Fruit fly (Drosophila melanogaster) whole organism, embryonic: ENCODE measurements around the gene Rad60.

Experiments used
- Adf1 ChIP-seq: fragments of 200-800 bp; sonication (Bioruptor generic); IDR thresholded peaks from 2 replicates; pipeline ENCODE4 v1.3.6; 2022; ENCODE audit warnings: missing biosample characterization, missing genetic modification characterization
- Antp ChIP-seq: fragments of 200-800 bp; sonication (Bioruptor generic); optimal IDR thresholded peaks from 3 replicates; lab custom pipeline; 2016; ENCODE audit warnings: missing biosample characterization, missing genetic modification characterization
- Atf-2 ChIP-seq: fragments of 200-800 bp; sonication (Bioruptor generic); optimal IDR thresholded peaks from 2 replicates; lab custom pipeline; 2016; ENCODE audit warnings: missing biosample characterization, missing genetic modification characterization
- Bgb ChIP-seq: fragments of 200-800 bp; sonication (Bioruptor generic); IDR thresholded peaks from 2 replicates; pipeline ENCODE4 v1.3.6; 2022; ENCODE audit warnings: missing biosample characterization, missing genetic modification characterization; ENCODE audit not compliant: partially characterized antibody
- CG1024 ChIP-seq: fragments of 200-800 bp; sonication (Bioruptor generic); IDR thresholded peaks from 2 replicates; pipeline ENCODE4 v1.3.6; 2022; ENCODE audit warnings: missing biosample characterization, missing genetic modification characterization
- CG12391 ChIP-seq: fragments of 200-800 bp; sonication (Bioruptor generic); optimal IDR thresholded peaks from 3 replicates; lab custom pipeline; 2018; ENCODE audit warnings: missing biosample characterization, mild to moderate bottlenecking, missing genetic modification characterization, moderate library complexity
- CG13123 ChIP-seq: fragments of 200-800 bp; sonication (Bioruptor generic); optimal IDR thresholded peaks from 2 replicates; lab custom pipeline; 2016; ENCODE audit warnings: missing biosample characterization, missing genetic modification characterization
- CG13624 ChIP-seq: fragments of 200-800 bp; sonication (Bioruptor generic); optimal IDR thresholded peaks from 2 replicates; lab custom pipeline; 2016; ENCODE audit warnings: missing biosample characterization, missing genetic modification characterization
- CG15011 ChIP-seq: fragments of 200-800 bp; sonication (Bioruptor generic); optimal IDR thresholded peaks from 3 replicates; lab custom pipeline; 2018; ENCODE audit warnings: missing biosample characterization, mild to moderate bottlenecking, missing genetic modification characterization
- CG15269 ChIP-seq: fragments of 200-800 bp; sonication (Bioruptor generic); optimal IDR thresholded peaks from 2 replicates; lab custom pipeline; 2018; ENCODE audit warnings: missing biosample characterization, mild to moderate bottlenecking, missing genetic modification characterization, moderate library complexity
- CG16813 ChIP-seq: fragments of 200-800 bp; sonication (Bioruptor generic); IDR thresholded peaks from 3 replicates; pipeline ENCODE4 v1.3.6; 2022; ENCODE audit warnings: missing biosample characterization, missing genetic modification characterization; ENCODE audit not compliant: partially characterized antibody
- CG17328 ChIP-seq: fragments of 200-800 bp; sonication (Bioruptor generic); IDR thresholded peaks from 2 replicates; pipeline ENCODE4 v1.3.6; 2022; ENCODE audit warnings: missing biosample characterization, missing genetic modification characterization
- CG18764 ChIP-seq: fragments of 200-800 bp; sonication (Bioruptor generic); optimal IDR thresholded peaks from 3 replicates; lab custom pipeline; 2016; ENCODE audit warnings: missing biosample characterization, missing genetic modification characterization
- CG2116 ChIP-seq: fragments of 200-800 bp; sonication (Bioruptor generic); optimal IDR thresholded peaks from 3 replicates; lab custom pipeline; 2018; ENCODE audit warnings: missing biosample characterization, mild to moderate bottlenecking, missing genetic modification characterization
- CG2120 ChIP-seq: fragments of 200-800 bp; sonication (Bioruptor generic); optimal IDR thresholded peaks from 3 replicates; lab custom pipeline; 2016; ENCODE audit warnings: missing biosample characterization, missing genetic modification characterization
- CG2202 ChIP-seq: fragments of 200-800 bp; sonication (Bioruptor generic); optimal IDR thresholded peaks from 2 replicates; lab custom pipeline; 2018; ENCODE audit warnings: missing biosample characterization, mild to moderate bottlenecking, missing genetic modification characterization
- CG2678 ChIP-seq: fragments of 200-800 bp; sonication (Bioruptor generic); optimal IDR thresholded peaks from 3 replicates; lab custom pipeline; 2019; ENCODE audit warnings: missing biosample characterization, mild to moderate bottlenecking, missing genetic modification characterization, moderate library complexity
- CG31441 ChIP-seq: fragments of 200-800 bp; sonication (Bioruptor generic); IDR thresholded peaks from 2 replicates; pipeline ENCODE4 v1.3.6; 2022; ENCODE audit warnings: missing biosample characterization, missing genetic modification characterization
- CG32532 ChIP-seq: fragments of 200-800 bp; sonication (Bioruptor generic); IDR thresholded peaks from 2 replicates; pipeline ENCODE4 v1.3.6; 2022; ENCODE audit warnings: missing biosample characterization, missing genetic modification characterization
- CG42726 ChIP-seq: fragments of 200-800 bp; sonication (Bioruptor generic); IDR thresholded peaks from 2 replicates; pipeline ENCODE4 v1.3.6; 2022; ENCODE audit warnings: missing biosample characterization, missing genetic modification characterization; ENCODE audit not compliant: partially characterized antibody
- CG4424 ChIP-seq: fragments of 200-800 bp; sonication (Bioruptor generic); optimal IDR thresholded peaks from 3 replicates; lab custom pipeline; 2016; ENCODE audit warnings: missing biosample characterization, missing genetic modification characterization
- CG4820 ChIP-seq: fragments of 200-800 bp; sonication (Bioruptor generic); optimal IDR thresholded peaks from 3 replicates; lab custom pipeline; 2016; ENCODE audit warnings: missing biosample characterization, missing genetic modification characterization
- CG6683 ChIP-seq: fragments of 200-800 bp; sonication (Bioruptor generic); optimal IDR thresholded peaks from 2 replicates; lab custom pipeline; 2017; ENCODE audit warnings: missing biosample characterization, mild to moderate bottlenecking, missing genetic modification characterization, missing genetic modification reagents
- CG9437 ChIP-seq: fragments of 200-800 bp; sonication (Bioruptor generic); optimal IDR thresholded peaks from 2 replicates; lab custom pipeline; 2018; ENCODE audit warnings: missing biosample characterization, mild to moderate bottlenecking, missing genetic modification characterization
- CG9876 ChIP-seq: fragments of 200-800 bp; sonication (Bioruptor generic); optimal IDR thresholded peaks from 2 replicates; lab custom pipeline; 2016; ENCODE audit warnings: missing biosample characterization, missing genetic modification characterization
- CTCF ChIP-seq: fragments of 200-800 bp; sonication (Bioruptor generic); optimal IDR thresholded peaks from 2 replicates; lab custom pipeline; 2017; ENCODE audit warnings: missing biosample characterization, mild to moderate bottlenecking, missing genetic modification characterization, moderate library complexity
- Dad ChIP-seq: fragments of 200-800 bp; sonication (Bioruptor generic); optimal IDR thresholded peaks from 3 replicates; lab custom pipeline; 2016; ENCODE audit warnings: missing biosample characterization, missing genetic modification characterization
- Dp ChIP-seq: fragments of 200-800 bp; sonication (Bioruptor generic); optimal IDR thresholded peaks from 2 replicates; lab custom pipeline; 2018; ENCODE audit warnings: missing biosample characterization, mild to moderate bottlenecking, missing genetic modification characterization, moderate library complexity
- Fer2 ChIP-seq: fragments of 200-800 bp; sonication (Bioruptor generic); optimal IDR thresholded peaks from 2 replicates; lab custom pipeline; 2018; ENCODE audit warnings: missing biosample characterization, mild to moderate bottlenecking, missing genetic modification characterization, moderate library complexity
- GATAe ChIP-seq: fragments of 200-800 bp; sonication (Bioruptor generic); conservative IDR thresholded peaks from 2 replicates; pipeline ENCODE4 v1.3.6; 2022; ENCODE audit warnings: missing biosample characterization, missing genetic modification characterization
- HmgZ ChIP-seq: fragments of 200-800 bp; sonication (Bioruptor generic); optimal IDR thresholded peaks from 2 replicates; lab custom pipeline; 2018; ENCODE audit warnings: missing biosample characterization, mild to moderate bottlenecking, missing genetic modification characterization
- Med ChIP-seq: fragments of 200-800 bp; sonication (Bioruptor generic); peaks from one replicate; lab custom pipeline; 2016; ENCODE audit warnings: missing biosample characterization, missing genetic modification characterization, mild to moderate bottlenecking, inconsistent platforms, moderate library complexity
- Myb ChIP-seq: fragments of 200-800 bp; sonication (Bioruptor generic); optimal IDR thresholded peaks from 2 replicates; lab custom pipeline; 2016; ENCODE audit warnings: missing biosample characterization, missing genetic modification characterization
- Ravus ChIP-seq: fragments of 200-800 bp; sonication (Bioruptor generic); IDR thresholded peaks from 2 replicates; pipeline ENCODE4 v1.3.6; 2022; ENCODE audit warnings: missing biosample characterization, missing genetic modification characterization
- Xrp1 ChIP-seq: fragments of 200-800 bp; sonication (Bioruptor generic); IDR thresholded peaks from 2 replicates; pipeline ENCODE4 v1.3.6; 2022; ENCODE audit warnings: missing biosample characterization, missing genetic modification characterization
- amos ChIP-seq: fragments of 200-800 bp; sonication (Bioruptor generic); IDR thresholded peaks from 2 replicates; pipeline ENCODE4 v1.3.6; 2022; ENCODE audit warnings: missing biosample characterization, missing genetic modification characterization; ENCODE audit not compliant: partially characterized antibody
- ara ChIP-seq: fragments of 200-800 bp; sonication (Bioruptor generic); IDR thresholded peaks from 2 replicates; pipeline ENCODE4 v1.3.6; 2022; ENCODE audit warnings: missing biosample characterization, missing genetic modification characterization
- cas ChIP-seq: fragments of 200-800 bp; sonication (Bioruptor generic); IDR thresholded peaks from 2 replicates; pipeline ENCODE4 v1.3.6; 2022; ENCODE audit warnings: missing biosample characterization, missing genetic modification characterization
- crol ChIP-seq: fragments of 200-800 bp; sonication (Bioruptor generic); IDR thresholded peaks from 2 replicates; pipeline ENCODE4 v1.3.6; 2022; ENCODE audit warnings: missing biosample characterization, missing genetic modification characterization
- gcm2 ChIP-seq: fragments of 200-800 bp; sonication (Bioruptor generic); optimal IDR thresholded peaks from 2 replicates; lab custom pipeline; 2016; ENCODE audit warnings: missing biosample characterization, missing genetic modification characterization
- grau ChIP-seq: fragments of 200-800 bp; optimal IDR thresholded peaks from 3 replicates; lab custom pipeline; 2019; ENCODE audit warnings: missing biosample characterization, mild to moderate bottlenecking, missing genetic modification characterization, moderate library complexity
- gro ChIP-seq: fragments of 200-800 bp; sonication (Bioruptor generic); optimal IDR thresholded peaks from 2 replicates; lab custom pipeline; 2016; ENCODE audit warnings: missing biosample characterization, missing genetic modification characterization
- gsb-n ChIP-seq: fragments of 200-800 bp; sonication (Bioruptor generic); optimal IDR thresholded peaks from 3 replicates; lab custom pipeline; 2018; ENCODE audit warnings: missing biosample characterization, mild to moderate bottlenecking, missing genetic modification characterization
- kni ChIP-seq: fragments of 200-800 bp; sonication (Bioruptor generic); optimal IDR thresholded peaks from 3 replicates; lab custom pipeline; 2017; ENCODE audit warnings: mild to moderate bottlenecking, missing biosample characterization, missing genetic modification reagents, missing genetic modification characterization
- lilli ChIP-seq: fragments of 200-800 bp; sonication (Bioruptor generic); optimal IDR thresholded peaks from 3 replicates; lab custom pipeline; 2016; ENCODE audit warnings: missing biosample characterization, missing genetic modification characterization
- salm ChIP-seq: fragments of 200-800 bp; sonication (Bioruptor generic); optimal IDR thresholded peaks from 2 replicates; lab custom pipeline; 2018; ENCODE audit warnings: missing biosample characterization, mild to moderate bottlenecking, missing genetic modification characterization
- sens ChIP-seq: fragments of 200-800 bp; sonication (Bioruptor generic); peaks from one replicate; lab custom pipeline; 2016; ENCODE audit warnings: missing biosample characterization, missing genetic modification characterization
- sqz ChIP-seq: fragments of 200-800 bp; sonication (Bioruptor generic); optimal IDR thresholded peaks from 3 replicates; lab custom pipeline; 2018; ENCODE audit warnings: missing biosample characterization, mild to moderate bottlenecking, missing genetic modification characterization
- sr ChIP-seq: fragments of 200-800 bp; sonication (Bioruptor generic); IDR thresholded peaks from 3 replicates; pipeline ENCODE4 v1.3.6; 2022; ENCODE audit warnings: missing biosample characterization, missing genetic modification characterization
- trem ChIP-seq: fragments of 200-800 bp; optimal IDR thresholded peaks from 3 replicates; lab custom pipeline; 2019; ENCODE audit warnings: missing biosample characterization, mild to moderate bottlenecking, missing genetic modification characterization, moderate library complexity
- tup ChIP-seq: fragments of 200-800 bp; sonication (Bioruptor generic); optimal IDR thresholded peaks from 2 replicates; lab custom pipeline; 2016; ENCODE audit warnings: missing biosample characterization, mild to moderate bottlenecking, missing genetic modification characterization, moderate library complexity
- vvl ChIP-seq: fragments of 200-800 bp; sonication (Bioruptor generic); IDR thresholded peaks from 2 replicates; pipeline ENCODE4 v1.3.6; 2022; ENCODE audit warnings: missing biosample characterization, missing genetic modification characterization

Rad60 gene

dm6 chr3R:23280806-23281257 is 29.6 kb upstream of the Rad60 start, which contains the start of the genes orb and Cdc16 (continued):
- TF ChIP-seq Bgb (no peak), CG12391 (tag; lab: Kevin White, UChicago) (peak; percentile 98), Atf-2 (no peak), sqz (GFP tag; lab: Kevin White, UChicago) (no peak), CG18764 (GFP tag; lab: Kevin White, UChicago) (peak; percentile 90), CG1024 (GFP tag; lab: Robert Waterston, UW) (peak; percentile 64), grau (tag; lab: Kevin White, UChicago) (peak; percentile 91), CG2116 (GFP tag; lab: Kevin White, UChicago) (peak; percentile 76), CG2120 (peak; percentile 93), CG2202 (peak; percentile 88), salm (tag; lab: Kevin White, UChicago) (peak; percentile 87), CG17328 (GFP tag; lab: Robert Waterston, UW) (peak; percentile 94), CG15011 (GFP tag; lab: Kevin White, UChicago) (peak; percentile 80), CG9876 (GFP tag; lab: Kevin White, UChicago) (peak; percentile 47), vvl (GFP tag; lab: Robert Waterston, UW) (peak; percentile 97), gro (GFP tag; lab: Kevin White, UChicago) (peak; percentile 54), CG13123 (GFP tag; lab: Kevin White, UChicago) (peak; percentile 79), GATAe (GFP tag; lab: Robert Waterston, UW) (no peak; the same call in 1 of the 2 replicates), lilli (GFP tag; lab: Kevin White, UChicago) (peak; percentile 91), Dp (peak; percentile 51), gsb-n (peak; percentile 92), amos (no peak), Fer2 (tag; lab: Kevin White, UChicago) (peak; percentile 88), kni (no peak), CG6683 (GFP tag; lab: Kevin White, UChicago) (peak; percentile 85), HmgZ (tag; lab: Kevin White, UChicago) (peak; percentile 91), CG15269 (tag; lab: Kevin White, UChicago) (peak; percentile 94), CTCF (GFP tag; lab: Kevin White, UChicago) (peak; percentile 54), ara (GFP tag; lab: Robert Waterston, UW) (peak; percentile 83), Adf1 (GFP tag; lab: Robert Waterston, UW) (peak; percentile 73), CG31441 (GFP tag; lab: Robert Waterston, UW) (peak; percentile 95), Xrp1 (GFP tag; lab: Robert Waterston, UW) (peak; percentile 96), CG13624 (GFP tag; lab: Kevin White, UChicago) (peak; percentile 84), CG2678 (tag; lab: Kevin White, UChicago) (peak; percentile 94), crol (GFP tag; lab: Robert Waterston, UW) (peak; percentile 54; the same call in 1 of the 2 replicates), CG4424 (GFP tag; lab: Kevin White, UChicago) (peak; percentile 91), trem (tag; lab: Kevin White, UChicago) (peak; percentile 93), gcm2 (peak; percentile 52), Myb (GFP tag; lab: Kevin White, UChicago) (peak; percentile 22), CG4820 (GFP tag; lab: Kevin White, UChicago) (peak; percentile 81), CG42726 (GFP tag; lab: Robert Waterston, UW) (no peak), sens (GFP tag; lab: Kevin White, UChicago) (peak; percentile 96), CG32532 (GFP tag; lab: Robert Waterston, UW) (peak; percentile 96), Ravus (GFP tag; lab: Robert Waterston, UW) (peak; percentile 75), CG16813 (GFP tag; lab: Robert Waterston, UW) (no peak), Dad (GFP tag; lab: Kevin White, UChicago) (peak; percentile 54), cas (GFP tag; lab: Robert Waterston, UW) (peak; percentile 85), sr (GFP tag; lab: Robert Waterston, UW) (peak; percentile 55; the same call in 1 of the 3 replicates), Antp (GFP tag; lab: Kevin White, UChicago) (peak; percentile 70), CG9437 (GFP tag; lab: Kevin White, UChicago) (peak; percentile 74), tup (peak; percentile 75), Med (GFP tag; lab: Kevin White, UChicago) (peak; percentile 95)
